Fruit fly (Drosophila melanogaster) whole organism, embryonic: ENCODE data around the gene htt.
A peak's percentile ranks its signal among the peaks of the same experiment; 100 is the strongest.

Experiments used
- Adf1 ChIP-seq: fragments of 200-800 bp; sonication (Bioruptor generic); IDR thresholded peaks from 2 replicates; pipeline ENCODE4 v1.3.6; 2022; ENCODE audit warnings: missing biosample characterization, missing genetic modification characterization
- B-H1 ChIP-seq: fragments of 200-800 bp; sonication (Bioruptor generic); IDR thresholded peaks from 3 replicates; pipeline ENCODE4 v1.3.6; 2022; ENCODE audit warnings: missing biosample characterization, missing genetic modification characterization
- BtbVII ChIP-seq: fragments of 200-800 bp; sonication (Bioruptor generic); optimal IDR thresholded peaks from 3 replicates; lab custom pipeline; 2017; ENCODE audit warnings: missing biosample characterization, mild to moderate bottlenecking, missing genetic modification characterization
- CG10274 ChIP-seq: fragments of 200-800 bp; sonication (Bioruptor generic); optimal IDR thresholded peaks from 3 replicates; lab custom pipeline; 2017; ENCODE audit warnings: missing biosample characterization, mild to moderate bottlenecking, missing genetic modification characterization
- CG10959 ChIP-seq: fragments of 200-800 bp; sonication (Bioruptor generic); IDR thresholded peaks from 2 replicates; pipeline ENCODE4 v1.3.6; 2022; ENCODE audit warnings: missing biosample characterization, missing genetic modification characterization
- CG10979 ChIP-seq: fragments of 200-800 bp; sonication (Bioruptor generic); optimal IDR thresholded peaks from 2 replicates; lab custom pipeline; 2018; ENCODE audit warnings: missing biosample characterization, mild to moderate bottlenecking, missing genetic modification characterization, moderate library complexity
- CG11504 ChIP-seq: fragments of 200-800 bp; sonication (Bioruptor generic); optimal IDR thresholded peaks from 3 replicates; lab custom pipeline; 2019; ENCODE audit warnings: missing biosample characterization, mild to moderate bottlenecking, missing genetic modification characterization, moderate library complexity
- CG11560 ChIP-seq: fragments of 200-800 bp; sonication (Bioruptor generic); IDR thresholded peaks from 3 replicates; pipeline ENCODE4 v1.3.6; 2022; ENCODE audit warnings: missing biosample characterization, missing genetic modification characterization
- CG13424 ChIP-seq: fragments of 200-800 bp; sonication (Bioruptor generic); optimal IDR thresholded peaks from 2 replicates; lab custom pipeline; 2019; ENCODE audit warnings: missing biosample characterization, mild to moderate bottlenecking, missing genetic modification characterization, moderate library complexity
- CG15514 ChIP-seq: fragments of 200-800 bp; sonication (Bioruptor generic); optimal IDR thresholded peaks from 3 replicates; lab custom pipeline; 2017; ENCODE audit warnings: missing biosample characterization, missing genetic modification characterization, mild to moderate bottlenecking, moderate library complexity, missing genetic modification reagents
- CG15601 ChIP-seq: fragments of 200-800 bp; sonication (Bioruptor generic); optimal IDR thresholded peaks from 3 replicates; lab custom pipeline; 2019; ENCODE audit warnings: missing biosample characterization, mild to moderate bottlenecking, missing genetic modification characterization, moderate library complexity
- CG15696 ChIP-seq: fragments of 200-800 bp; sonication (Bioruptor generic); optimal IDR thresholded peaks from 2 replicates; lab custom pipeline; 2019; ENCODE audit warnings: missing biosample characterization, mild to moderate bottlenecking, missing genetic modification characterization, moderate library complexity
- CG16813 ChIP-seq: fragments of 200-800 bp; sonication (Bioruptor generic); IDR thresholded peaks from 3 replicates; pipeline ENCODE4 v1.3.6; 2022; ENCODE audit warnings: missing biosample characterization, missing genetic modification characterization; ENCODE audit not compliant: partially characterized antibody
- CG18262 ChIP-seq: fragments of 200-800 bp; optimal IDR thresholded peaks from 3 replicates; lab custom pipeline; 2019; ENCODE audit warnings: missing biosample characterization, mild to moderate bottlenecking, missing genetic modification characterization, moderate library complexity
- CG18764 ChIP-seq: fragments of 200-800 bp; sonication (Bioruptor generic); optimal IDR thresholded peaks from 3 replicates; lab custom pipeline; 2016; ENCODE audit warnings: missing biosample characterization, missing genetic modification characterization
- CG3065 ChIP-seq: fragments of 200-800 bp; sonication (Bioruptor generic); optimal IDR thresholded peaks from 2 replicates; lab custom pipeline; 2016; ENCODE audit warnings: missing biosample characterization, missing genetic modification characterization
- CG31224 ChIP-seq: fragments of 200-800 bp; sonication (Bioruptor generic); IDR thresholded peaks from 2 replicates; pipeline ENCODE4 v1.3.6; 2022; ENCODE audit warnings: missing biosample characterization, missing genetic modification characterization
- CG42726 ChIP-seq: fragments of 200-800 bp; sonication (Bioruptor generic); IDR thresholded peaks from 2 replicates; pipeline ENCODE4 v1.3.6; 2022; ENCODE audit warnings: missing biosample characterization, missing genetic modification characterization; ENCODE audit not compliant: partially characterized antibody
- CG6689 ChIP-seq: fragments of 200-800 bp; sonication (Bioruptor generic); IDR thresholded peaks from 2 replicates; pipeline ENCODE4 v1.3.6; 2022; ENCODE audit warnings: missing biosample characterization, missing genetic modification characterization
- CG8924 ChIP-seq: fragments of 200-800 bp; optimal IDR thresholded peaks from 3 replicates; lab custom pipeline; 2019; ENCODE audit warnings: missing biosample characterization, mild to moderate bottlenecking, missing genetic modification characterization, moderate library complexity
- CG9215 ChIP-seq: fragments of 200-800 bp; sonication (Bioruptor generic); IDR thresholded peaks from 2 replicates; pipeline ENCODE4 v1.3.6; 2022; ENCODE audit warnings: missing biosample characterization, missing genetic modification characterization
- Doc3 ChIP-seq: fragments of 200-800 bp; sonication (Bioruptor generic); IDR thresholded peaks from 3 replicates; pipeline ENCODE4 v1.3.6; 2022; ENCODE audit warnings: missing biosample characterization, missing genetic modification characterization; ENCODE audit not compliant: partially characterized antibody
- Hmr ChIP-seq: fragments of 200-800 bp; sonication (Bioruptor generic); optimal IDR thresholded peaks from 3 replicates; lab custom pipeline; 2017; ENCODE audit warnings: mild to moderate bottlenecking, missing biosample characterization, missing genetic modification reagents, missing genetic modification characterization
- Hr78 ChIP-seq, 2 experiments: fragments of 200-800 bp in 1 of 2; fragments of >200 bp in 1 of 2; sonication (Bioruptor generic) in 1 of 2; optimal IDR thresholded peaks; 2 replicates each; lab custom pipeline; 2017 to 2019; ENCODE audit warnings: missing biosample characterization in 2 of 2, missing genetic modification characterization in 2 of 2, mild to moderate bottlenecking in 1 of 2, moderate library complexity in 1 of 2
- Max ChIP-seq: fragments of 200-800 bp; sonication (Bioruptor generic); optimal IDR thresholded peaks from 2 replicates; lab custom pipeline; 2016; ENCODE audit warnings: missing biosample characterization, mild to moderate bottlenecking, missing genetic modification characterization
- Meics ChIP-seq: fragments of 200-800 bp; sonication (Bioruptor generic); optimal IDR thresholded peaks from 2 replicates; lab custom pipeline; 2017; ENCODE audit warnings: missing biosample characterization, mild to moderate bottlenecking, missing genetic modification characterization
- Opbp ChIP-seq: fragments of 200-800 bp; sonication (Bioruptor generic); IDR thresholded peaks from 3 replicates; pipeline ENCODE4 v1.3.6; 2022; ENCODE audit warnings: missing biosample characterization, missing genetic modification characterization; ENCODE audit not compliant: partially characterized antibody
- Poxn ChIP-seq: fragments of 200-800 bp; sonication (Bioruptor generic); IDR thresholded peaks from 2 replicates; pipeline ENCODE4 v1.3.6; 2022; ENCODE audit warnings: missing biosample characterization, missing genetic modification characterization
- Rfx ChIP-seq: fragments of 200-800 bp; sonication (Bioruptor generic); IDR thresholded peaks from 2 replicates; pipeline ENCODE4 v1.3.6; 2022; ENCODE audit warnings: missing biosample characterization, missing genetic modification characterization
- Six4 ChIP-seq: fragments of 200-800 bp; sonication (Bioruptor generic); optimal IDR thresholded peaks from 2 replicates; lab custom pipeline; 2016; ENCODE audit warnings: missing biosample characterization, missing genetic modification characterization
- Sox100B ChIP-seq: fragments of 200-800 bp; sonication (Bioruptor generic); optimal IDR thresholded peaks from 3 replicates; lab custom pipeline; 2018; ENCODE audit warnings: missing biosample characterization, mild to moderate bottlenecking, missing genetic modification characterization
- Sry-δ ChIP-seq: fragments of 200-800 bp; sonication (Bioruptor generic); optimal IDR thresholded peaks from 2 replicates; lab custom pipeline; 2016; ENCODE audit warnings: missing biosample characterization, missing genetic modification characterization
- Usf ChIP-seq: fragments of 200-800 bp; sonication (Bioruptor generic); optimal IDR thresholded peaks from 2 replicates; lab custom pipeline; 2017; ENCODE audit warnings: missing genotype, missing biosample characterization, missing genetic modification characterization
- aop ChIP-seq: fragments of 200-800 bp; sonication (Bioruptor generic); IDR thresholded peaks from 2 replicates; pipeline ENCODE4 v1.3.6; 2022; ENCODE audit warnings: missing biosample characterization, missing genetic modification characterization
- bsh ChIP-seq, 2 experiments: fragments of 200-800 bp; sonication (Bioruptor generic); optimal IDR thresholded peaks; 2 replicates each; lab custom pipeline; 2017 to 2018; ENCODE audit warnings: mild to moderate bottlenecking in 2 of 2, missing biosample characterization in 2 of 2, missing genetic modification characterization in 2 of 2, moderate library complexity in 1 of 2
- caup ChIP-seq: fragments of 200-800 bp; sonication (Bioruptor generic); optimal IDR thresholded peaks from 3 replicates; lab custom pipeline; 2017; ENCODE audit warnings: missing biosample characterization, mild to moderate bottlenecking, missing genetic modification characterization, moderate library complexity; ENCODE audit not compliant: severe bottlenecking
- ham ChIP-seq: fragments of 200-800 bp; sonication (Bioruptor generic); IDR thresholded peaks from 2 replicates; pipeline ENCODE4 v1.3.6; 2022; ENCODE audit warnings: missing biosample characterization, missing genetic modification characterization
- inv ChIP-seq: fragments of 200-800 bp; sonication (Bioruptor generic); IDR thresholded peaks from 2 replicates; pipeline ENCODE4 v1.3.6; 2022; ENCODE audit warnings: missing biosample characterization, missing genetic modification characterization; ENCODE audit not compliant: partially characterized antibody
- lab ChIP-seq: fragments of 200-800 bp; sonication (Bioruptor generic); optimal IDR thresholded peaks from 3 replicates; lab custom pipeline; 2017; ENCODE audit warnings: missing biosample characterization, missing genetic modification characterization, mild to moderate bottlenecking, moderate library complexity, missing genetic modification reagents
- mirr ChIP-seq: fragments of 200-800 bp; sonication (Bioruptor generic); optimal IDR thresholded peaks from 3 replicates; lab custom pipeline; 2018; ENCODE audit warnings: missing biosample characterization, mild to moderate bottlenecking, missing genetic modification characterization
- odd ChIP-seq: fragments of 200-800 bp; sonication (Bioruptor generic); optimal IDR thresholded peaks from 2 replicates; lab custom pipeline; 2017; ENCODE audit warnings: missing biosample characterization, mild to moderate bottlenecking, missing genetic modification characterization
- salm ChIP-seq: fragments of 200-800 bp; sonication (Bioruptor generic); optimal IDR thresholded peaks from 2 replicates; lab custom pipeline; 2018; ENCODE audit warnings: missing biosample characterization, mild to moderate bottlenecking, missing genetic modification characterization
- sisA ChIP-seq: fragments of 200-800 bp; sonication (Bioruptor generic); IDR thresholded peaks from 2 replicates; pipeline ENCODE4 v1.3.6; 2022; ENCODE audit warnings: missing biosample characterization, missing genetic modification characterization
- slbo ChIP-seq: fragments of 200-800 bp; sonication (Bioruptor generic); IDR thresholded peaks from 2 replicates; pipeline ENCODE4 v1.3.6; 2022; ENCODE audit warnings: missing biosample characterization, missing genetic modification characterization
- slou ChIP-seq: fragments of 200-800 bp; sonication (Bioruptor generic); optimal IDR thresholded peaks from 3 replicates; lab custom pipeline; 2016; ENCODE audit warnings: missing biosample characterization, missing genetic modification characterization
- sqz ChIP-seq: fragments of 200-800 bp; sonication (Bioruptor generic); optimal IDR thresholded peaks from 3 replicates; lab custom pipeline; 2018; ENCODE audit warnings: missing biosample characterization, mild to moderate bottlenecking, missing genetic modification characterization
- tll ChIP-seq, 2 experiments: fragments of 200-800 bp in 1 of 2; fragments of >200 bp in 1 of 2; sonication (Bioruptor generic) in 1 of 2; optimal IDR thresholded peaks; 2 replicates each; lab custom pipeline; 2017 to 2019; ENCODE audit warnings: missing biosample characterization in 2 of 2, missing genetic modification characterization in 2 of 2, mild to moderate bottlenecking in 1 of 2, moderate library complexity in 1 of 2
- vnd ChIP-seq: fragments of 200-800 bp; sonication (Bioruptor generic); IDR thresholded peaks from 3 replicates; pipeline ENCODE4 v1.3.6; 2022; ENCODE audit warnings: missing biosample characterization, missing genetic modification characterization; ENCODE audit not compliant: partially characterized antibody
- zfh1 ChIP-seq: fragments of 200-800 bp; sonication (Bioruptor generic); IDR thresholded peaks from 3 replicates; pipeline ENCODE4 v1.3.6; 2022; ENCODE audit warnings: missing biosample characterization, missing genetic modification characterization

The htt gene

DNA sequence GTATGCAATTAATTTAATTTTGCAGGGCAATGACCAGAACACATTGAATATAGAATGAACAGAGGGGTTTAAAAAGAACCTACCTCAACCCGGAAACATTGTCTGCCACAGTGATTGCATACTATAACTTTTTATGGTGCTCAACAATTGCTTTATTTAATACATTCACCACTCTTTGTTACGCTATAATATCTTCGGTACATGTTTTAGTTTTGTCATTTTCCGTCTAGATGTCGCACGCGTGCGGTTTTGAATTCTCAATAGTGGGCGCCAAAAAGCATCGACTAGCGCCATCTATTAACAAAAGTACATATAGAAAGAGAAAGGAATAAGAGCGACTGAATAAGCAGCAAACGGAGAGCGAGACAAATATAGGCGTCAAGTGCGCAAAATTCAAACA is 23.9 kb upstream of the htt start (continued):
- peak; percentile 74 for TF ChIP-seq CG18262 (tag; lab: Kevin White, UChicago)
- peak; percentile 87 for TF ChIP-seq caup (GFP tag; lab: Kevin White, UChicago)
- peak; percentile 78 for TF ChIP-seq Six4 (GFP tag; lab: Kevin White, UChicago)
- peak; percentile 66; the same call in 2 of the 3 replicates for TF ChIP-seq CG11560
- TF ChIP-seq odd (GFP tag; lab: Kevin White, UChicago): no peak
- peak; percentile 75 for TF ChIP-seq CG15514 (GFP tag; lab: Kevin White, UChicago)
- peak; percentile 75 for TF ChIP-seq CG13424 (tag; lab: Kevin White, UChicago)
- TF ChIP-seq sisA (GFP tag; lab: Robert Waterston, UW): peak; percentile 87
- TF ChIP-seq CG31224 (GFP tag; lab: Robert Waterston, UW): peak; percentile 60
- no peak for TF ChIP-seq Doc3 (GFP tag; lab: Robert Waterston, UW)
- TF ChIP-seq CG9215 (GFP tag; lab: Robert Waterston, UW): peak; percentile 55; the same call in 1 of the 2 replicates
- TF ChIP-seq CG18764 (GFP tag; lab: Kevin White, UChicago): peak; percentile 85
- peak; percentile 72 for TF ChIP-seq CG6689 (GFP tag; lab: Robert Waterston, UW)
- no peak for TF ChIP-seq CG8924 (tag; lab: Kevin White, UChicago)
- peak; percentile 63 for TF ChIP-seq Usf (GFP tag; lab: Kevin White, UChicago)
- peak; percentile 34 for TF ChIP-seq Sox100B
- TF ChIP-seq CG11504 (tag; lab: Kevin White, UChicago): peak; percentile 84
- TF ChIP-seq Meics (GFP tag; lab: Kevin White, UChicago): peak; percentile 85
- peak; percentile 79 for TF ChIP-seq aop (GFP tag; lab: Robert Waterston, UW)
- peak; percentile 8; the same call in 1 of the 3 replicates for TF ChIP-seq Opbp
- peak; percentile 69 for TF ChIP-seq B-H1 (GFP tag; lab: Robert Waterston, UW)
- TF ChIP-seq Adf1 (GFP tag; lab: Robert Waterston, UW): peak; percentile 29; the same call in 1 of the 2 replicates
- peak; percentile 84 for TF ChIP-seq Hmr
- TF ChIP-seq BtbVII: peak; percentile 35
- TF ChIP-seq ham (GFP tag; lab: Robert Waterston, UW): no peak
- TF ChIP-seq CG42726 (GFP tag; lab: Robert Waterston, UW): peak; percentile 84; the same call in 1 of the 2 replicates
- TF ChIP-seq CG15601 (tag; lab: Kevin White, UChicago): peak; percentile 77
- peak; percentile 88 for TF ChIP-seq CG15696 (tag; lab: Kevin White, UChicago)
- TF ChIP-seq tll (GFP tag; optimal IDR thresholded peaks at IDR 0.05; lab: Kevin White, UChicago): no peak
- TF ChIP-seq vnd (GFP tag; lab: Robert Waterston, UW): no peak
- TF ChIP-seq Poxn (GFP tag; lab: Robert Waterston, UW): no peak
- TF ChIP-seq slbo (GFP tag; lab: Robert Waterston, UW): peak; percentile 94
- TF ChIP-seq Hr78 (GFP tag; optimal IDR thresholded peaks at IDR 0.05; lab: Kevin White, UChicago): no peak
- TF ChIP-seq CG10274 (GFP tag; lab: Kevin White, UChicago): peak; percentile 55
- no peak for TF ChIP-seq salm (tag; lab: Kevin White, UChicago)
- TF ChIP-seq Rfx (GFP tag; lab: Robert Waterston, UW): peak; percentile 95
- TF ChIP-seq inv (GFP tag; lab: Robert Waterston, UW): no peak
- TF ChIP-seq CG10979 (tag; lab: Kevin White, UChicago): no peak
- TF ChIP-seq lab (GFP tag; lab: Kevin White, UChicago): peak; percentile 82
- TF ChIP-seq Sry-δ: peak; percentile 54
- peak; percentile 47 for TF ChIP-seq Max (GFP tag; lab: Kevin White, UChicago)
- peak; percentile 52 for TF ChIP-seq slou (GFP tag; lab: Kevin White, UChicago)
- TF ChIP-seq sqz: peak; percentile 31
- TF ChIP-seq CG16813 (GFP tag; lab: Robert Waterston, UW): peak; percentile 10; the same call in 1 of the 3 replicates
- peak in 1 of 2 experiments; percentile 84 for TF ChIP-seq bsh (GFP tag; optimal IDR thresholded peaks at IDR 0.05; lab: Kevin White, UChicago)
- TF ChIP-seq CG10959 (GFP tag; lab: Robert Waterston, UW): peak; percentile 82
- TF ChIP-seq zfh1: peak; percentile 92
- peak; percentile 68 for TF ChIP-seq CG3065
- TF ChIP-seq mirr (GFP tag; lab: Kevin White, UChicago): peak; percentile 86
